Worm (Caenorhabditis elegans) whole organism, mixed stage, embryonic: ENCODE data around the gene let-716.

Experiments used
- M03D4.4 ChIP-seq: sonication (generic microtip); optimal IDR thresholded peaks from 2 replicates; lab custom pipeline; 2017; ENCODE audit warnings: mild to moderate bottlenecking, missing genetic modification characterization, missing compliant biosample characterization
- nhr-12 ChIP-seq: fragments of 150-350 bp; optimal IDR thresholded peaks from 2 replicates; lab custom pipeline; 2014; ENCODE audit warnings: missing biosample characterization, missing genetic modification characterization
- nhr-237 ChIP-seq: fragments of 150-350 bp; optimal IDR thresholded peaks from 2 replicates; lab custom pipeline; 2014; ENCODE audit warnings: missing biosample characterization, missing genetic modification characterization
- pha-4 ChIP-seq: fragments of 150-350 bp; optimal IDR thresholded peaks from 2 replicates; lab custom pipeline; 2018; ENCODE audit warnings: missing biosample characterization, missing genetic modification reagents, missing genetic modification characterization
- snpc-4 ChIP-seq: fragments of 150-350 bp; optimal IDR thresholded peaks from 2 replicates; lab custom pipeline; 2014; ENCODE audit warnings: missing biosample characterization, missing genetic modification characterization
- unc-39 ChIP-seq: fragments of 150-350 bp; optimal IDR thresholded peaks from 2 replicates; lab custom pipeline; 2014; ENCODE audit warnings: missing biosample characterization, missing genetic modification characterization
- zip-8 ChIP-seq: fragments of 150-350 bp; optimal IDR thresholded peaks from 2 replicates; lab custom pipeline; 2014; ENCODE audit warnings: missing biosample characterization, missing genetic modification characterization
- ztf-11 ChIP-seq: fragments of 150-350 bp; optimal IDR thresholded peaks from 2 replicates; lab custom pipeline; 2014; ENCODE audit warnings: missing biosample characterization, missing genetic modification characterization

ce11 chrIII:6431766-6432228 is 48.4 kb downstream of the let-716 start, which contains the start of the genes mrps-17 and txdc-9:
- TF ChIP-seq M03D4.4 (tag; lab: Kevin White, UChicago) (no peak), unc-39 (tag; lab: Kevin White, UChicago) (no peak), nhr-237 (tag; lab: Kevin White, UChicago) (no peak), zip-8 (tag; lab: Kevin White, UChicago) (no peak), pha-4 (tag; lab: Kevin White, UChicago) (peak; percentile 86), ztf-11 (tag; lab: Kevin White, UChicago) (no peak), snpc-4 (tag; lab: Kevin White, UChicago) (no peak), nhr-12 (tag; lab: Kevin White, UChicago) (no peak)
